Worm (Caenorhabditis elegans) whole organism, young adult: ENCODE results near the gene mlt-10.

Source experiments
- B0019.2 ChIP-seq: fragments of 200-800 bp; sonication (Bioruptor generic); conservative IDR thresholded peaks from 2 replicates; pipeline ENCODE4 v1.3.6; 2022; ENCODE audit warnings: missing genetic modification reagents, missing genetic modification characterization, missing compliant biosample characterization
- C06A6.2 ChIP-seq: fragments of 200-800 bp; sonication (Bioruptor generic); conservative IDR thresholded peaks from 2 replicates; pipeline ENCODE4 v1.3.6; 2022; ENCODE audit warnings: missing genetic modification characterization, missing compliant biosample characterization
- K11D2.4 ChIP-seq: fragments of 200-800 bp; sonication (Bioruptor generic); IDR thresholded peaks from 2 replicates; pipeline ENCODE4 v1.3.6; 2022; ENCODE audit warnings: missing genetic modification reagents, missing genetic modification characterization, missing compliant biosample characterization
- K12H6.12 ChIP-seq: fragments of 200-800 bp; sonication (Bioruptor generic); optimal IDR thresholded peaks from 2 replicates; lab custom pipeline; 2018; ENCODE audit warnings: mild to moderate bottlenecking, missing genetic modification characterization, missing compliant biosample characterization
- T07F8.4 ChIP-seq: sonication (generic microtip); optimal IDR thresholded peaks from 2 replicates; lab custom pipeline; 2016; ENCODE audit warnings: mild to moderate bottlenecking, missing genetic modification characterization, moderate library complexity, missing compliant biosample characterization
- T26A5.8 ChIP-seq: sonication (generic microtip); optimal IDR thresholded peaks from 2 replicates; lab custom pipeline; 2016; ENCODE audit warnings: missing genetic modification characterization, missing compliant biosample characterization
- Y53F4B.3 ChIP-seq: fragments of 200-800 bp; sonication (Bioruptor generic); IDR thresholded peaks from 2 replicates; pipeline ENCODE4 v1.3.6; 2022; ENCODE audit warnings: missing genetic modification reagents, missing genetic modification characterization, missing compliant biosample characterization
- aptf-2 ChIP-seq: fragments of 200-800 bp; sonication (Bioruptor generic); conservative IDR thresholded peaks from 2 replicates; pipeline ENCODE4 v1.3.6; 2022; ENCODE audit warnings: missing genetic modification reagents, missing genetic modification characterization, missing compliant biosample characterization
- atf-7 ChIP-seq: sonication (generic microtip); optimal IDR thresholded peaks from 2 replicates; lab custom pipeline; 2017; ENCODE audit warnings: mild to moderate bottlenecking, missing genetic modification characterization, missing compliant biosample characterization
- athp-1 ChIP-seq: sonication (generic microtip); optimal IDR thresholded peaks from 2 replicates; lab custom pipeline; 2017; ENCODE audit warnings: mild to moderate bottlenecking, missing genetic modification characterization, missing compliant biosample characterization
- attf-5 ChIP-seq: fragments of 200-800 bp; sonication (Bioruptor generic); optimal IDR thresholded peaks from 2 replicates; lab custom pipeline; 2018; ENCODE audit warnings: mild to moderate bottlenecking, missing genetic modification characterization, missing compliant biosample characterization
- ccch-3 ChIP-seq: fragments of 200-800 bp; sonication (Bioruptor generic); optimal IDR thresholded peaks from 2 replicates; lab custom pipeline; 2018; ENCODE audit warnings: mild to moderate bottlenecking, missing genetic modification characterization, missing compliant biosample characterization
- cebp-1 ChIP-seq, 2 experiments: fragments of 200-800 bp in 1 of 2; sonication (Bioruptor generic) in 1 of 2; sonication (generic microtip) in 1 of 2; IDR thresholded peaks in 1 of 2; optimal IDR thresholded peaks in 1 of 2; 2 replicates each; pipeline versions ENCODE4 v1.3.6 to Lab custom; 2017 to 2022; ENCODE audit warnings: missing compliant biosample characterization in 2 of 2, missing genetic modification characterization in 2 of 2, mild to moderate bottlenecking in 1 of 2, missing genetic modification reagents in 1 of 2, moderate library complexity in 1 of 2
- cebp-2 ChIP-seq: fragments of 200-800 bp; sonication (Bioruptor generic); IDR thresholded peaks from 2 replicates; pipeline ENCODE4 v1.3.6; 2022; ENCODE audit warnings: missing genetic modification characterization, missing compliant biosample characterization
- ceh-27 ChIP-seq: fragments of 200-800 bp; sonication (Bioruptor generic); optimal IDR thresholded peaks from 2 replicates; lab custom pipeline; 2018; ENCODE audit warnings: mild to moderate bottlenecking, missing genetic modification characterization, moderate library complexity, missing compliant biosample characterization
- die-1 ChIP-seq: sonication (generic microtip); optimal IDR thresholded peaks from 2 replicates; lab custom pipeline; 2016; ENCODE audit warnings: missing genotype, mild to moderate bottlenecking, missing genetic modification characterization, missing compliant biosample characterization
- efl-1 ChIP-seq: fragments of 150-350 bp; optimal IDR thresholded peaks from 2 replicates; lab custom pipeline; 2014; ENCODE audit warnings: missing biosample characterization, missing genetic modification reagents, missing genetic modification characterization
- egl-44 ChIP-seq: fragments of 200-800 bp; sonication (Bioruptor generic); IDR thresholded peaks from 2 replicates; pipeline ENCODE4 v1.3.6; 2022; ENCODE audit warnings: missing genetic modification reagents, missing genetic modification characterization, missing compliant biosample characterization
- egrh-3 ChIP-seq: fragments of 200-800 bp; sonication (Bioruptor generic); IDR thresholded peaks from 2 replicates; pipeline ENCODE4 v1.3.6; 2022; ENCODE audit warnings: missing genetic modification reagents, missing genetic modification characterization, missing compliant biosample characterization
- ets-4 ChIP-seq: fragments of 200-800 bp; sonication (Bioruptor generic); optimal IDR thresholded peaks from 2 replicates; lab custom pipeline; 2018; ENCODE audit warnings: mild to moderate bottlenecking, missing genetic modification characterization, missing compliant biosample characterization
- hmg-1.2 ChIP-seq: fragments of 200-800 bp; sonication (Bioruptor generic); IDR thresholded peaks from 2 replicates; pipeline ENCODE4 v1.3.6; 2022; ENCODE audit warnings: missing genetic modification reagents, missing genetic modification characterization, missing compliant biosample characterization
- hmg-20 ChIP-seq: fragments of 200-800 bp; sonication (Bioruptor generic); IDR thresholded peaks from 2 replicates; pipeline ENCODE4 v1.3.6; 2022; ENCODE audit warnings: missing genetic modification reagents, missing genetic modification characterization, missing compliant biosample characterization
- hrde-1 ChIP-seq: sonication (generic microtip); optimal IDR thresholded peaks from 2 replicates; lab custom pipeline; 2016; ENCODE audit warnings: missing genetic modification characterization, mild to moderate bottlenecking, missing compliant biosample characterization, moderate library complexity, missing genotype, missing genetic modification reagents, borderline replicate concordance
- let-526 ChIP-seq: fragments of 200-800 bp; sonication (Bioruptor generic); IDR thresholded peaks from 2 replicates; pipeline ENCODE4 v1.3.6; 2022; ENCODE audit warnings: missing genetic modification reagents, missing genetic modification characterization, missing compliant biosample characterization
- lin-35 ChIP-seq, 3 experiments: fragments of 150-350 bp in 2 of 3; sonication (generic microtip) in 1 of 3; optimal IDR thresholded peaks; 2 replicates each; lab custom pipeline; 2014 to 2018; ENCODE audit warnings: missing biosample characterization in 3 of 3, missing genetic modification characterization in 3 of 3, missing genetic modification reagents in 3 of 3
- lir-1 ChIP-seq: fragments of 200-800 bp; sonication (Bioruptor generic); conservative IDR thresholded peaks from 2 replicates; pipeline ENCODE4 v1.3.6; 2022; ENCODE audit warnings: missing genetic modification reagents, missing genetic modification characterization, missing compliant biosample characterization
- madf-10 ChIP-seq: sonication (generic microtip); optimal IDR thresholded peaks from 2 replicates; lab custom pipeline; 2016; ENCODE audit warnings: mild to moderate bottlenecking, missing genetic modification characterization, missing compliant biosample characterization
- madf-6 ChIP-seq: fragments of 200-800 bp; sonication (Bioruptor generic); IDR thresholded peaks from 2 replicates; pipeline ENCODE4 v1.3.6; 2022; ENCODE audit warnings: missing genetic modification reagents, missing genetic modification characterization, missing compliant biosample characterization
- madf-8 ChIP-seq: fragments of 200-800 bp; sonication (Bioruptor generic); conservative IDR thresholded peaks from 2 replicates; pipeline ENCODE4 v1.3.6; 2022; ENCODE audit warnings: missing genetic modification reagents, missing genetic modification characterization, missing compliant biosample characterization
- nfya-1 ChIP-seq: sonication (generic microtip); optimal IDR thresholded peaks from 2 replicates; lab custom pipeline; 2017; ENCODE audit warnings: antibody characterized with exemption, missing compliant biosample characterization, missing genetic modification characterization, borderline replicate concordance; ENCODE audit not compliant: insufficient read depth
- nhr-120 ChIP-seq: fragments of 200-800 bp; sonication (Bioruptor generic); IDR thresholded peaks from 2 replicates; pipeline ENCODE4 v1.3.6; 2022; ENCODE audit warnings: missing genetic modification characterization, missing compliant biosample characterization
- nhr-90 ChIP-seq: sonication (generic microtip); optimal IDR thresholded peaks from 2 replicates; lab custom pipeline; 2016; ENCODE audit warnings: missing genotype, mild to moderate bottlenecking, missing genetic modification characterization, missing compliant biosample characterization
- snpc-1.3 ChIP-seq: sonication (generic microtip); optimal IDR thresholded peaks from 2 replicates; lab custom pipeline; 2017; ENCODE audit warnings: missing genetic modification characterization, mild to moderate bottlenecking, missing compliant biosample characterization, antibody characterized with exemption, moderate library complexity, missing genotype, missing genetic modification reagents; ENCODE audit not compliant: insufficient read depth
- snpc-3.4 ChIP-seq: sonication (generic microtip); optimal IDR thresholded peaks from 2 replicates; lab custom pipeline; 2017; ENCODE audit warnings: missing genetic modification characterization, mild to moderate bottlenecking, missing compliant biosample characterization, antibody characterized with exemption, moderate library complexity, missing genotype, missing genetic modification reagents
- tbp1 ChIP-seq: fragments of 200-800 bp; sonication (Bioruptor generic); optimal IDR thresholded peaks from 2 replicates; lab custom pipeline; 2018; ENCODE audit warnings: mild to moderate bottlenecking, missing genetic modification characterization, missing compliant biosample characterization
- tlf-1 ChIP-seq: fragments of 200-800 bp; sonication (Bioruptor generic); optimal IDR thresholded peaks from 2 replicates; lab custom pipeline; 2018; ENCODE audit warnings: mild to moderate bottlenecking, missing genetic modification characterization, missing compliant biosample characterization
- zfh-2 ChIP-seq: fragments of 200-800 bp; sonication (Bioruptor generic); conservative IDR thresholded peaks from 2 replicates; pipeline ENCODE4 v1.3.6; 2022; ENCODE audit warnings: missing genetic modification reagents, missing genetic modification characterization, missing compliant biosample characterization
- zim-3 ChIP-seq: sonication (generic microtip); optimal IDR thresholded peaks from 2 replicates; lab custom pipeline; 2017; ENCODE audit warnings: mild to moderate bottlenecking, missing genetic modification characterization, moderate library complexity, missing compliant biosample characterization
- ztf-18 ChIP-seq: sonication (generic microtip); optimal IDR thresholded peaks from 2 replicates; lab custom pipeline; 2016; ENCODE audit warnings: missing genotype, mild to moderate bottlenecking, missing genetic modification characterization, missing compliant biosample characterization

The mlt-10 gene

ce11 chrII:551245-551904 lies 4.9 kb downstream of the mlt-10 start, which contains the start of gene lips-7:
TSS of gene lips-7 (plus strand) at chrII:551854.
- TF ChIP-seq egl-44 (GFP tag; lab: Robert Waterston, UW) (no peak), B0019.2 (GFP tag; lab: Robert Waterston, UW) (no peak), Y53F4B.3 (no peak), die-1 (tag; lab: Kevin White, UChicago) (no peak), snpc-1.3 (no peak), C06A6.2 (no peak), nfya-1 (tag; lab: Kevin White, UChicago) (peak; percentile 39), efl-1 (GFP tag; lab: Kevin White, UChicago) (no peak), zfh-2 (GFP tag; lab: Robert Waterston, UW) (peak; percentile 73), lir-1 (GFP tag; lab: Robert Waterston, UW) (no peak), ets-4 (GFP tag; lab: Kevin White, UChicago) (no peak), K12H6.12 (tag; lab: Kevin White, UChicago) (no peak), madf-6 (no peak), attf-5 (GFP tag; lab: Kevin White, UChicago) (no peak)

- TF ChIP-seq hmg-1.2 (GFP tag; lab: Robert Waterston, UW) (peak; percentile 43; the same call in 1 of the 2 replicates), cebp-1 (GFP tag; IDR thresholded peaks at IDR 0.05; lab: Robert Waterston, UW) (no peak), cebp-1 (tag; optimal IDR thresholded peaks at IDR 0.05; lab: Kevin White, UChicago) (no peak)
These were observed 8.9 kb downstream of the mlt-10 start for ce11 chrII:555371-555770.

ce11 chrII:556185-556584 lies 9.7 kb downstream of the mlt-10 start, which contains the start of the genes C09E8.1 and C09E8.6:
TSS of gene C09E8.1 (plus strand) at chrII:556485.
TSS of gene C09E8.6 (plus strand) at chrII:556497.
- TF ChIP-seq let-526 (no peak), T26A5.8 (no peak), hrde-1 (no peak), lin-35 (GFP tag; optimal IDR thresholded peaks at IDR 0.05; lab: Kevin White, UChicago) (no peak), zim-3 (tag; lab: Kevin White, UChicago) (no peak), ccch-3 (no peak), ztf-18 (tag; lab: Kevin White, UChicago) (no peak), hmg-20 (GFP tag; lab: Robert Waterston, UW) (no peak), cebp-2 (GFP tag; lab: Robert Waterston, UW) (no peak), nhr-120 (GFP tag; lab: Robert Waterston, UW) (no peak), T07F8.4 (tag; lab: Kevin White, UChicago) (no peak), K11D2.4 (GFP tag; lab: Robert Waterston, UW) (no peak), die-1 (tag; lab: Kevin White, UChicago) (no peak), madf-8 (GFP tag; lab: Robert Waterston, UW) (no peak), tbp1 (no peak), atf-7 (tag; lab: Kevin White, UChicago) (no peak), nhr-90 (tag; lab: Kevin White, UChicago) (no peak), tlf-1 (GFP tag; lab: Kevin White, UChicago) (no peak)
- TF ChIP-seq, all 124 proteins: peak for 0

ce11 chrII:568776-569175 lies 22.3 kb downstream of the mlt-10 start, which contains the start of gene W08F4.5:
TSS of gene W08F4.5 (minus strand) at chrII:568876.
- TF ChIP-seq ceh-27 (GFP tag; lab: Kevin White, UChicago) (no peak), madf-10 (no peak), madf-8 (GFP tag; lab: Robert Waterston, UW) (no peak), egrh-3 (GFP tag; lab: Robert Waterston, UW) (no peak), snpc-3.4 (tag; lab: Kevin White, UChicago) (no peak), tbp1 (no peak), athp-1 (tag; lab: Kevin White, UChicago) (no peak), aptf-2 (GFP tag; lab: Robert Waterston, UW) (no peak)
